Fruit fly (Drosophila melanogaster): Measurements from ENCODE around the gene COX8.

Gene COX8

dm6 chr3L:21533270-21533948 is 5.8 kb downstream of the COX8 start, which contains the start of gene Mkrn1 (continued):
- TF ChIP-seq exex (tag; optimal IDR thresholded peaks at IDR 0.05) (no peak), ara (GFP tag; IDR thresholded peaks at IDR 0.05) (no peak), CG6765 (GFP tag; optimal IDR thresholded peaks at IDR 0.05) (no peak), CG12104 (GFP tag; optimal IDR thresholded peaks at IDR 0.05) (no peak), tna (GFP tag; IDR thresholded peaks at IDR 0.05; ENCODE audit: partially characterized antibody) (peak; percentile 94), CG13296 (GFP tag; optimal IDR thresholded peaks at IDR 0.05) (no peak), ro (GFP tag; IDR thresholded peaks at IDR 0.05) (no peak), Ets65A (GFP tag) (peak; percentile 34), repo (GFP tag; optimal IDR thresholded peaks at IDR 0.05) (no peak), mld (GFP tag; IDR thresholded peaks at IDR 0.05; ENCODE audit: partially characterized antibody) (peak; percentile 78), CG16813 (GFP tag; IDR thresholded peaks at IDR 0.05; ENCODE audit: partially characterized antibody) (peak; percentile 94), da (GFP tag; optimal IDR thresholded peaks at IDR 0.05) (no peak), CG30431 (GFP tag; optimal IDR thresholded peaks at IDR 0.05) (no peak), CG6854 (GFP tag; optimal IDR thresholded peaks at IDR 0.05) (no peak), zen2 (GFP tag; IDR thresholded peaks at IDR 0.05; ENCODE audit: partially characterized antibody) (no peak), CG10366 (GFP tag; IDR thresholded peaks at IDR 0.05) (no peak), psq (GFP tag; optimal IDR thresholded peaks at IDR 0.05) (no peak), lmd (GFP tag; IDR thresholded peaks at IDR 0.05) (no peak), gro (GFP tag; optimal IDR thresholded peaks at IDR 0.05) (peak; percentile 35), Dip2 (GFP tag; IDR thresholded peaks at IDR 0.05) (no peak), dmrt99B (tag; optimal IDR thresholded peaks at IDR 0.05) (no peak), Hmr (GFP tag; optimal IDR thresholded peaks at IDR 0.05) (no peak), Bteb2 (GFP tag; optimal IDR thresholded peaks at IDR 0.05) (no peak), abd-A (tag; optimal IDR thresholded peaks at IDR 0.05) (no peak), CG15011 (GFP tag; optimal IDR thresholded peaks at IDR 0.05) (no peak), sob (GFP tag; IDR thresholded peaks at IDR 0.05) (no peak), Usf (GFP tag; optimal IDR thresholded peaks at IDR 0.05) (no peak), Bdp1 (GFP tag; optimal IDR thresholded peaks at IDR 0.05) (no peak), vfl (GFP tag; optimal IDR thresholded peaks at IDR 0.05) (no peak), Poxn (GFP tag; IDR thresholded peaks at IDR 0.05) (no peak), CG15269 (tag; optimal IDR thresholded peaks at IDR 0.05) (no peak), hth (optimal IDR thresholded peaks at IDR 0.05) (no peak), mam (GFP tag; optimal IDR thresholded peaks at IDR 0.05) (no peak), ewg (GFP tag; optimal IDR thresholded peaks at IDR 0.05) (no peak), gsb (GFP tag; IDR thresholded peaks at IDR 0.05) (no peak), esg (GFP tag; conservative IDR thresholded peaks at IDR 0.05) (no peak), CG10462 (GFP tag; optimal IDR thresholded peaks at IDR 0.05) (no peak), PHDP (tag; optimal IDR thresholded peaks at IDR 0.05) (no peak), CG11504 (tag; optimal IDR thresholded peaks at IDR 0.05) (no peak), CG15479 (GFP tag; optimal IDR thresholded peaks at IDR 0.05) (no peak), CG13424 (tag; optimal IDR thresholded peaks at IDR 0.05) (no peak), CG34422 (GFP tag; IDR thresholded peaks at IDR 0.05) (no peak), btn (GFP tag; optimal IDR thresholded peaks at IDR 0.05) (no peak), zen (tag; optimal IDR thresholded peaks at IDR 0.05) (peak; percentile 4), CG10267 (tag; optimal IDR thresholded peaks at IDR 0.05) (peak; percentile 47), CG4707 (GFP tag; optimal IDR thresholded peaks at IDR 0.05) (no peak), CG2199 (GFP tag; IDR thresholded peaks at IDR 0.05) (no peak), sima (GFP tag; optimal IDR thresholded peaks at IDR 0.05) (no peak), CG12236 (GFP tag; optimal IDR thresholded peaks at IDR 0.05) (no peak), gt (GFP tag; IDR thresholded peaks at IDR 0.05) (no peak), CG11093 (GFP tag; IDR thresholded peaks at IDR 0.05) (no peak)

Data from whole organism, embryonic.